ENCODE assay signal across 4 fruit fly cellular contexts in the genomic region with DNA sequence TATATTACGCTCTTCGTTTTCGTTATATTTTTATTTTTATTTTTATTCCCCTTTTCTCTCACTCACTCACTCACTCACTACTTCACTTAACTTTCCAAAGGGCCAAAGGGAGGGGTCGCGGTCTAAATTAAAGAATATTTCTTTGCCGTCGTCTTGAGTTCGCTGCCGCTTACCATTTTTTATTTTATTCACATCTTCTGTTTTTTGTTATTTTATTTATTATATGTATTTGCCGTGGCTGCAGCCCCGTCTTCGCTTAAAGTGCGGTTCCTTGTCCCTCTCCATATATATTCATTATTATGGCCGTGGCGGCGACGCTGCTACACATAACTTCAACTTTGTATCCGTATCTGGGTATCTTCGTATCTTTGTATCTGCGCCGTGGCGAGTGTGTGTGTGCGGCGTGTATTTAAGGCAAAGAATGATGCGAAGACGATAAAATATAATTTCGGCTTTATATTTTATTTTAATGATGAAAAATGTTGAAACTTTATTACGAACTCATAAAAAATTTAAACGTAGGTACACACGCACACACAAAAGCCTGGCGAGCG.
TF ChIP-seq lines count a peak whose summit lies in the region.

No protein-coding gene starts in this region.

- TF ChIP-seq CTCF in whole organism, embryonic (GFP tag; optimal IDR thresholded peaks at IDR 0.05; lab: Kevin White, UChicago) = no peak

TF ChIP-seq in whole organism, embryonic, 481 proteins besides CTCF, POLR2A, EP300 and RAD21 (continues in another document):
- TF ChIP-seq Usf (GFP tag; optimal IDR thresholded peaks at IDR 0.05; lab: Kevin White, UChicago) (no peak), sob (GFP tag; IDR thresholded peaks at IDR 0.05; lab: Robert Waterston, UW) (no peak), CrebB (tag; optimal IDR thresholded peaks at IDR 0.05; lab: Kevin White, UChicago) (no peak), da (GFP tag; optimal IDR thresholded peaks at IDR 0.05; lab: Kevin White, UChicago) (no peak), corto (GFP tag; optimal IDR thresholded peaks at IDR 0.05; lab: Kevin White, UChicago) (peak; percentile 35), lbe (GFP tag; optimal IDR thresholded peaks at IDR 0.05; lab: Kevin White, UChicago) (peak; percentile 0), CG10431 (GFP tag; optimal IDR thresholded peaks at IDR 0.05; lab: Kevin White, UChicago) (no peak), btn (GFP tag; optimal IDR thresholded peaks at IDR 0.05; lab: Kevin White, UChicago) (no peak), seq (GFP tag; IDR thresholded peaks at IDR 0.05; lab: Robert Waterston, UW) (no peak), MBD-R2 (GFP tag; IDR thresholded peaks at IDR 0.05; lab: Robert Waterston, UW) (no peak), kah (GFP tag; optimal IDR thresholded peaks at IDR 0.05; lab: Kevin White, UChicago) (no peak), CG6854 (GFP tag; optimal IDR thresholded peaks at IDR 0.05; lab: Kevin White, UChicago) (no peak), fd102C (GFP tag; optimal IDR thresholded peaks at IDR 0.05; lab: Kevin White, UChicago) (no peak), grau (tag; optimal IDR thresholded peaks at IDR 0.05; lab: Kevin White, UChicago) (no peak), Tbp (GFP tag; optimal IDR thresholded peaks at IDR 0.05; lab: Kevin White, UChicago) (no peak), Gug (GFP tag; IDR thresholded peaks at IDR 0.05; lab: Robert Waterston, UW) (no peak), CG10959 (GFP tag; IDR thresholded peaks at IDR 0.05; lab: Robert Waterston, UW) (no peak), tll (GFP tag; optimal IDR thresholded peaks at IDR 0.05; lab: Kevin White, UChicago) (no peak), CG2889 (GFP tag; IDR thresholded peaks at IDR 0.05; lab: Robert Waterston, UW) (no peak), otp (GFP tag; IDR thresholded peaks at IDR 0.05; lab: Robert Waterston, UW) (no peak), grn (GFP tag; optimal IDR thresholded peaks at IDR 0.05; lab: Kevin White, UChicago) (peak; percentile 56), sens-2 (GFP tag; IDR thresholded peaks at IDR 0.05; lab: Robert Waterston, UW) (no peak), D19A (tag; optimal IDR thresholded peaks at IDR 0.05; lab: Kevin White, UChicago) (peak; percentile 7)

TF ChIP-seq in whole organism, prepupa, 60 proteins besides CTCF, POLR2A, EP300 and RAD21:
- TF ChIP-seq Eip75B (GFP tag; optimal IDR thresholded peaks at IDR 0.05; lab: Kevin White, UChicago) (no peak), topi (GFP tag; optimal IDR thresholded peaks at IDR 0.05; lab: Kevin White, UChicago) (no peak), Ets96B (tag; optimal IDR thresholded peaks at IDR 0.05; lab: Kevin White, UChicago) (peak; percentile 17), CG32006 (GFP tag; optimal IDR thresholded peaks at IDR 0.05; lab: Kevin White, UChicago) (no peak), Eip93F (GFP tag; optimal IDR thresholded peaks at IDR 0.05; lab: Kevin White, UChicago) (peak; percentile 42), achi (GFP tag; optimal IDR thresholded peaks at IDR 0.05; lab: Kevin White, UChicago) (peak; percentile 5), CG6854 (GFP tag; optimal IDR thresholded peaks at IDR 0.05; lab: Kevin White, UChicago) (no peak), Hr4 (GFP tag; optimal IDR thresholded peaks at IDR 0.05; lab: Kevin White, UChicago) (no peak), Ets21C (GFP tag; optimal IDR thresholded peaks at IDR 0.05; lab: Kevin White, UChicago) (no peak), spab (GFP tag; optimal IDR thresholded peaks at IDR 0.05; lab: Kevin White, UChicago) (peak; percentile 21), salr (GFP tag; optimal IDR thresholded peaks at IDR 0.05; lab: Kevin White, UChicago) (no peak), CG3032 (tag; optimal IDR thresholded peaks at IDR 0.05; lab: Kevin White, UChicago) (no peak), CG6808 (GFP tag; optimal IDR thresholded peaks at IDR 0.05; lab: Kevin White, UChicago) (no peak), ss (GFP tag; optimal IDR thresholded peaks at IDR 0.05; lab: Kevin White, UChicago) (no peak), Sox14 (GFP tag; optimal IDR thresholded peaks at IDR 0.05; lab: Kevin White, UChicago) (no peak), Eip78C (GFP tag; lab: Kevin White, UChicago) (peak; percentile 56), svp (GFP tag; lab: Kevin White, UChicago) (no peak), dsx (GFP tag; optimal IDR thresholded peaks at IDR 0.05; lab: Kevin White, UChicago; ENCODE audit: poor library complexity, severe bottlenecking) (peak; percentile 92)
TF ChIP-seq in whole organism, prepupa: peak in this region for 6.

TF ChIP-seq in whole organism, pupa, 21 proteins besides CTCF, POLR2A, EP300 and RAD21:
- TF ChIP-seq Snoo (tag; optimal IDR thresholded peaks at IDR 0.05; lab: Kevin White, UChicago) (no peak), CG4496 (GFP tag; IDR thresholded peaks at IDR 0.05; lab: Robert Waterston, UW) (no peak), EcR (GFP tag; optimal IDR thresholded peaks at IDR 0.05; lab: Kevin White, UChicago) (peak; percentile 63), gl (tag; optimal IDR thresholded peaks at IDR 0.05; lab: Kevin White, UChicago) (no peak), D1 (tag; optimal IDR thresholded peaks at IDR 0.05; lab: Kevin White, UChicago) (no peak), CG32121 (GFP tag; IDR thresholded peaks at IDR 0.05; lab: Robert Waterston, UW) (no peak), CG15710 (tag; optimal IDR thresholded peaks at IDR 0.05; lab: Kevin White, UChicago) (no peak), CG9948 (tag; optimal IDR thresholded peaks at IDR 0.05; lab: Kevin White, UChicago) (no peak), CG12605 (GFP tag; IDR thresholded peaks at IDR 0.05; lab: Robert Waterston, UW) (no peak), CG17806 (tag; optimal IDR thresholded peaks at IDR 0.05; lab: Kevin White, UChicago) (no peak), CG8301 (tag; optimal IDR thresholded peaks at IDR 0.05; lab: Kevin White, UChicago) (no peak), Pif1A (GFP tag; optimal IDR thresholded peaks at IDR 0.05; lab: Kevin White, UChicago) (no peak), CG13204 (GFP tag; optimal IDR thresholded peaks at IDR 0.05; lab: Kevin White, UChicago) (no peak), CG10348 (GFP tag; IDR thresholded peaks at IDR 0.05; lab: Robert Waterston, UW) (no peak), CG14655 (GFP tag; optimal IDR thresholded peaks at IDR 0.05; lab: Kevin White, UChicago) (no peak), rn (GFP tag; IDR thresholded peaks at IDR 0.05; lab: Robert Waterston, UW) (no peak), CG8159 (tag; optimal IDR thresholded peaks at IDR 0.05; lab: Kevin White, UChicago) (peak; percentile 26), Ets98B (GFP tag; IDR thresholded peaks at IDR 0.05; lab: Robert Waterston, UW) (no peak), CG34367 (tag; optimal IDR thresholded peaks at IDR 0.05; lab: Kevin White, UChicago) (no peak), Pif1B (GFP tag; optimal IDR thresholded peaks at IDR 0.05; lab: Kevin White, UChicago) (peak; percentile 31), fd96Ca (GFP tag; IDR thresholded peaks at IDR 0.05; lab: Robert Waterston, UW) (no peak)
TF ChIP-seq in whole organism, pupa: peak in this region for 3.

TF ChIP-seq in whole organism, wandering third instar larva, 38 proteins besides CTCF, POLR2A, EP300 and RAD21:
- TF ChIP-seq CrebA (GFP tag; optimal IDR thresholded peaks at IDR 0.05; lab: Kevin White, UChicago; ENCODE audit: borderline replicate concordance) (peak; percentile 10), brk (GFP tag; optimal IDR thresholded peaks at IDR 0.05; lab: Kevin White, UChicago) (peak; percentile 56), Dif (GFP tag; optimal IDR thresholded peaks at IDR 0.05; lab: Kevin White, UChicago; ENCODE audit: partially characterized antibody) (no peak), br (GFP tag; optimal IDR thresholded peaks at IDR 0.05; lab: Kevin White, UChicago) (no peak), sv (GFP tag; optimal IDR thresholded peaks at IDR 0.05; lab: Kevin White, UChicago) (no peak), psq (GFP tag; optimal IDR thresholded peaks at IDR 0.05; lab: Kevin White, UChicago) (peak; percentile 52), h (GFP tag; optimal IDR thresholded peaks at IDR 0.05; lab: Kevin White, UChicago) (no peak), GATAd (GFP tag; optimal IDR thresholded peaks at IDR 0.05; lab: Kevin White, UChicago) (no peak), fru (GFP tag; optimal IDR thresholded peaks at IDR 0.05; lab: Kevin White, UChicago) (no peak), OdsH (GFP tag; optimal IDR thresholded peaks at IDR 0.05; lab: Kevin White, UChicago) (no peak), woc (GFP tag; optimal IDR thresholded peaks at IDR 0.05; lab: Kevin White, UChicago) (no peak)
